Worm (Caenorhabditis elegans) whole organism, midembryonic: ENCODE data around the gene osm-9.

Source experiments
- T22C8.4 ChIP-seq: fragments of 200-800 bp; sonication (Bioruptor generic); IDR thresholded peaks from 2 replicates; pipeline ENCODE4 v1.3.6; 2022; ENCODE audit warnings: missing genetic modification characterization, missing compliant biosample characterization
- cog-1 ChIP-seq: sonication (generic microtip); optimal IDR thresholded peaks from 2 replicates; lab custom pipeline; 2016; ENCODE audit warnings: missing genetic modification characterization, missing compliant biosample characterization
- flt-1 ChIP-seq: fragments of 200-800 bp; sonication (Bioruptor generic); IDR thresholded peaks from 2 replicates; pipeline ENCODE4 v1.3.6; 2022; ENCODE audit warnings: missing genetic modification characterization, missing compliant biosample characterization
- klf-2 ChIP-seq: fragments of 200-800 bp; sonication (Bioruptor generic); conservative IDR thresholded peaks from 2 replicates; pipeline ENCODE4 v1.3.6; 2022; ENCODE audit warnings: missing genetic modification reagents, missing genetic modification characterization, missing compliant biosample characterization
- med-1 ChIP-seq: sonication (generic microtip); optimal IDR thresholded peaks from 2 replicates; lab custom pipeline; 2017; ENCODE audit warnings: missing genetic modification characterization, mild to moderate bottlenecking, missing compliant biosample characterization, antibody characterized with exemption, missing genetic modification reagents; ENCODE audit not compliant: insufficient read depth
- ref-1 ChIP-seq: fragments of 200-800 bp; sonication (Bioruptor generic); conservative IDR thresholded peaks from 2 replicates; pipeline ENCODE4 v1.3.6; 2022; ENCODE audit warnings: missing genetic modification reagents, missing genetic modification characterization, missing compliant biosample characterization
- tab-1 ChIP-seq: fragments of 200-800 bp; sonication (Bioruptor generic); IDR thresholded peaks from 2 replicates; pipeline ENCODE4 v1.3.6; 2022; ENCODE audit warnings: missing genetic modification characterization, missing compliant biosample characterization
- ztf-23 ChIP-seq: fragments of 200-800 bp; sonication (Bioruptor generic); IDR thresholded peaks from 2 replicates; pipeline ENCODE4 v1.3.6; 2022; ENCODE audit warnings: missing genetic modification reagents, missing genetic modification characterization, missing compliant biosample characterization
- ztf-29 ChIP-seq: fragments of 200-800 bp; sonication (Bioruptor generic); IDR thresholded peaks from 2 replicates; pipeline ENCODE4 v1.3.6; 2022; ENCODE audit warnings: missing genetic modification reagents, missing genetic modification characterization, missing compliant biosample characterization

Gene osm-9

ce11 chrIV:3516586-3516985 is 40.6 kb downstream of the osm-9 start, which contains the start of gene unc-33:
Gene unc-33, plus strand, starts transcription at chrIV:3516886.
- TF ChIP-seq klf-2: no peak
- TF ChIP-seq ztf-29 (GFP tag; lab: Robert Waterston, UW): no peak

DNA sequence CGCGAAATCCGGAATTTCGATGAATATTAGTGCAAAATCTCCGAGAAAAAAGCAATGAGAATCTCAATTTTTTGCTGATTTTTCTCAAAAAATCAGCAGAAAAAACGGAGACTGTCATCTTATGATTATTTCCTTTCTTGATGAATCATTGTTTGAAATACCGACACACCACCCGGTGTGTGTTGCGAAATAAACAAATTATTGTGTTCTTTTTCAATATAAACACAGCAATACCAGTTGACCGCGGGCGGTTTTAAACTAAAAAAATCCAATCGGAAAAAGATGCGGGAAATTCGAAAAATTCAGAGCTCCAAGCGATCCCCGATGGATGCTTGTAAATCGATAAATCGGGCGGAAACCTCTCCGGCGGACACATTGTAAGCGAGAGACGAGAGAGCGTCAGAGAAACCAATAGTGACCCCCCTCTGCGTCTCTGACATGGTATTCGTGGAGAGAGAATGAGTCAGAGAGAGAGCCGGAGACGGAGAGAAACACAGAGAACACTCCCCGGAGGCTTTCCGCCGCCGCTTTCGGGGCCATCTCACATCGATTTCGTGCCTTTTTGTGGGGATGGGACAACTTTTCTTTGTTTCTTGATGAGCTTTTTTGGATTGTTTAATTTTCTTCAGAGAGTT is 41.7 kb downstream of the osm-9 start:
- TF ChIP-seq ztf-23 (GFP tag; lab: Robert Waterston, UW): no peak
- peak; percentile 54; the same call in 1 of the 2 replicates for TF ChIP-seq ztf-29 (GFP tag; lab: Robert Waterston, UW)
- no peak for TF ChIP-seq ref-1 (GFP tag; lab: Robert Waterston, UW)
- TF ChIP-seq cog-1: peak; percentile 22
- TF ChIP-seq T22C8.4 (GFP tag; lab: Robert Waterston, UW): peak; percentile 89
- TF ChIP-seq flt-1: no peak
- no peak for TF ChIP-seq med-1
- no peak for TF ChIP-seq tab-1 (GFP tag; lab: Robert Waterston, UW)
- no peak for TF ChIP-seq klf-2

- no peak for TF ChIP-seq ztf-23 (GFP tag; lab: Robert Waterston, UW)
- TF ChIP-seq tab-1 (GFP tag; lab: Robert Waterston, UW): no peak
- TF ChIP-seq med-1: no peak
- no peak for TF ChIP-seq flt-1
- no peak for TF ChIP-seq ztf-29 (GFP tag; lab: Robert Waterston, UW)
- no peak for TF ChIP-seq T22C8.4 (GFP tag; lab: Robert Waterston, UW)
- TF ChIP-seq klf-2: no peak
- TF ChIP-seq ref-1 (GFP tag; lab: Robert Waterston, UW): no peak
- TF ChIP-seq cog-1: no peak
Measured at ce11 chrIV:3514467-3514866, 42.8 kb downstream of the osm-9 start, which contains the start of gene tsg-101. Gene tsg-101, minus strand, starts transcription at chrIV:3514567.

DNA sequence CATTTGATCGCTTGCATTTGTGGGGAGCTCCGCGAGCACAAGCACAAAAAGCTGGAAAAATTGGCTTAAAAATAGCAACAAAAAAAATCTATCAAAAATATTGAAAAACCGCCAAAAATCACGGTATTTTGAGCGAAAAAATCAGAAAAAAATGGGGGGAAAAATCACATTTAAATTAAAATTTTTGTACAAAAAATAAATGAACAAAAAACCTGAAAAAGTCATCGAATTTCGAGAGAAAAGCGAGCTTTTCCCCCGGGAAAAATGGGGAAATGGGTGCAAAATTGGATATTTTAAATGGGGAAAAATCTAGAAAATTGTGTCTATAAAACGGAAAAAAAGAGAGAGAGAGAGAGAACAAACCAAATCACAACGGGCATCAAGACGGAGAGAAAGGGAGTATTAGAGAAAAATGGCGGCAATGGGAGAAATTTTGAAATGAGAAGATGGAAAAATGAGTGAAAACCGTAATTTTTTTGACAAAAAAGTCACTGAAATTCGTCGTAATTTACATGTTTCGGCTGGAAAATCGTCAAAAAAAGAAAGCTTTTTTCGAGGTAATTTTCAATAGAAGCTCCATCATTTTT is 47.7 kb downstream of the osm-9 start, which contains the start of gene ced-10:
Gene ced-10, minus strand, starts transcription at position 51 of the 587 bp plus-strand sequence.
- TF ChIP-seq ztf-29 (GFP tag; lab: Robert Waterston, UW) (no peak), T22C8.4 (GFP tag; lab: Robert Waterston, UW) (no peak), klf-2 (no peak), ref-1 (GFP tag; lab: Robert Waterston, UW) (no peak), med-1 (no peak), flt-1 (no peak), tab-1 (GFP tag; lab: Robert Waterston, UW) (no peak), cog-1 (no peak), ztf-23 (GFP tag; lab: Robert Waterston, UW) (no peak)

ce11 chrIV:3505940-3506339 is 51.3 kb downstream of the osm-9 start:
- TF ChIP-seq klf-2: no peak
- no peak for TF ChIP-seq ztf-23 (GFP tag; lab: Robert Waterston, UW)
- no peak for TF ChIP-seq T22C8.4 (GFP tag; lab: Robert Waterston, UW)
- no peak for TF ChIP-seq cog-1
- no peak for TF ChIP-seq tab-1 (GFP tag; lab: Robert Waterston, UW)
- TF ChIP-seq ztf-29 (GFP tag; lab: Robert Waterston, UW): no peak
- no peak for TF ChIP-seq med-1
- peak; percentile 28; the same call in 1 of the 2 replicates for TF ChIP-seq flt-1
- TF ChIP-seq ref-1 (GFP tag; lab: Robert Waterston, UW): 0 out of 2 replicates have a peak, but pooled peaks have one; percentile 19

ce11 chrIV:3504144-3504543 is 53.1 kb downstream of the osm-9 start, which contains the start of gene srz-83:
Gene srz-83, plus strand, starts transcription at chrIV:3504444.
- TF ChIP-seq med-1 (no peak), cog-1 (no peak), tab-1 (GFP tag; lab: Robert Waterston, UW) (no peak), ztf-23 (GFP tag; lab: Robert Waterston, UW) (no peak), T22C8.4 (GFP tag; lab: Robert Waterston, UW) (no peak), ref-1 (GFP tag; lab: Robert Waterston, UW) (no peak), flt-1 (no peak), ztf-29 (GFP tag; lab: Robert Waterston, UW) (no peak), klf-2 (no peak)

DNA sequence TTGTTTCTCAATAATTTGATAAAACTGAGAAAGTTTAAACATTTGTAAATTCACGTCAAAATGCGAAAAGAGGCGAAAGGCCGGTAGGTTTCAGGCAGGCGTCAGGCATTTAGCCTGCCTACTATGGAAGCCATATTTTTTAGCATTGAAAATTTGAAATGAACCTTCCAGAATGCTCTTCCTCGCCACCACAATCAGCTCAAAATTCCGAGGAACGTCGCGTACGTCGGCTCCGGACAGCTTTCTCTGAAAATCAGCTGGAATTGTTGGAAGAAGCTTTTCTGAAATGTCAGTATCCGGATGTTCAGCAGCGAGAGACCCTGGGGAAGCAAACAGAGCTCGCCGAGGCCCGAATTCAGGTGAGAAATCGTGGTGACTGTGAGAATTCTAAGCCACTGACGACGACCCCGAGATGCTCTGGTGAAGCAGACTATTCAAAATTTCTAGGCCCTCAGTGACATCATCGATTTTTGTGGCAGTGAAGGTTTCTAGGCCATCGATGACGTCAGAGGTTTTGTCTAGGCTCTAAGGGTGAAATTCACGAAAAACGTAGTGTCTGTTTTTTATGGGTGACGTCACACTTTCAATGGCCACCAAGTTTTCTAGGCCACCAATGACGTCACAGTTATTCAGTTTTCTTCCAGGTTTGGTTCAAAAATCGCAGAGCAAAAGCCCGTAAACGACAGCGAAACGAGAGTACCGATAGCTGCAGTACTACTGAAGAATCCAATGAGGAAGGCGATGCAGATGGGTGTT is 55.1 kb downstream of the osm-9 start:
- TF ChIP-seq T22C8.4 (GFP tag; lab: Robert Waterston, UW) (no peak), ref-1 (GFP tag; lab: Robert Waterston, UW) (no peak), ztf-23 (GFP tag; lab: Robert Waterston, UW) (no peak), med-1 (no peak), ztf-29 (GFP tag; lab: Robert Waterston, UW) (no peak), cog-1 (no peak), flt-1 (no peak), tab-1 (GFP tag; lab: Robert Waterston, UW) (no peak), klf-2 (no peak)
